Fruit fly (Drosophila melanogaster) whole organism, wandering third instar larva: Measurements from ENCODE around the gene CG14435.

Experiments
- Abd-B ChIP-seq: fragments of >200 bp; optimal IDR thresholded peaks from 2 replicates; lab custom pipeline; 2017; ENCODE audit warnings: missing biosample characterization, missing genetic modification characterization
- CG32264 ChIP-seq: fragments of 200-800 bp; sonication (Bioruptor generic); optimal IDR thresholded peaks from 2 replicates; lab custom pipeline; 2016; ENCODE audit warnings: missing biosample characterization, missing genetic modification characterization
- Dfd ChIP-seq: fragments of >200 bp; optimal IDR thresholded peaks from 2 replicates; lab custom pipeline; 2017; ENCODE audit warnings: missing biosample characterization, missing genetic modification characterization
- GATAd ChIP-seq: sonication (Bioruptor generic); optimal IDR thresholded peaks from 2 replicates; lab custom pipeline; 2016; ENCODE audit warnings: missing biosample characterization, missing genetic modification characterization
- Myc ChIP-seq: fragments of >200 bp; optimal IDR thresholded peaks from 2 replicates; lab custom pipeline; 2017
- br ChIP-seq: fragments of 200-800 bp; sonication (Bioruptor generic); optimal IDR thresholded peaks from 2 replicates; lab custom pipeline; 2016; ENCODE audit warnings: missing biosample characterization, missing genetic modification characterization
- brk ChIP-seq: fragments of 200-800 bp; sonication (Bioruptor generic); optimal IDR thresholded peaks from 2 replicates; lab custom pipeline; 2016; ENCODE audit warnings: missing biosample characterization, mild to moderate bottlenecking, missing genetic modification characterization
- h ChIP-seq: fragments of 200-800 bp; sonication (Bioruptor generic); optimal IDR thresholded peaks from 3 replicates; lab custom pipeline; 2016; ENCODE audit warnings: missing biosample characterization, mild to moderate bottlenecking, missing genetic modification characterization
- psq ChIP-seq: fragments of 200-800 bp; sonication (Bioruptor generic); optimal IDR thresholded peaks from 3 replicates; lab custom pipeline; 2017; ENCODE audit warnings: missing biosample characterization, mild to moderate bottlenecking, missing genetic modification characterization, moderate library complexity
- usp ChIP-seq: fragments of >200 bp; optimal IDR thresholded peaks from 2 replicates; lab custom pipeline; 2017; ENCODE audit warnings: missing biosample characterization, missing genetic modification characterization

- TF ChIP-seq Abd-B, result no peak
- TF ChIP-seq psq (GFP tag; lab: Kevin White, UChicago), result no peak
- no peak for TF ChIP-seq GATAd
- no peak for TF ChIP-seq br
- TF ChIP-seq usp (GFP tag; lab: Kevin White, UChicago), result no peak
- no peak for TF ChIP-seq Dfd (GFP tag; lab: Kevin White, UChicago)
- no peak for TF ChIP-seq h
- TF ChIP-seq Myc (lab: Kevin White, UChicago), result no peak
- no peak for TF ChIP-seq brk (GFP tag; lab: Kevin White, UChicago)
- TF ChIP-seq CG32264 (GFP tag; lab: Kevin White, UChicago), result no peak
These were observed 41.2 kb downstream of the CG14435 start for dm6 chrX:6802376-6803080.
